Worm (Caenorhabditis elegans): Measurements from ENCODE around the gene gsp-1.

DNA sequence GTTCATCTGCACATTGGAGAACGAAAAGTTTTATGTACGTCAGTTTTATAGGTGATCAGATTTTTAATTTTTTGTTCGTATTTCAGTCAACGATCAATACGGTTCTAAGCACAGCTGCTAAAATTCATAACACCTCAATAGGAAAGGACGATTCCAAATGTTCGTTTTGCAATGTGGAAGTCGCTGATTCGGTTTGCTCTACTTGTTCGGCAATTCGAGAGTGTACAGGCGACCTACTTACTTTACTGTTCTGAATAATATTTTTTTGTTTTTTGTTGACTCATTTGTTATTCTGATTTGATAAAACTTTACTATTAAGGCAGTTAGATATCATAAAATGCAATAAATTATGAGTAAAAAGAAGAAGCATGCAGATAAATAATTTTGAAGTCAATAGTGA is 22.9 kb upstream of the gsp-1 start:
- no peak for TF ChIP-seq lin-13 (GFP tag; optimal IDR thresholded peaks at IDR 0.05)
- TF ChIP-seq mdl-1 (tag; optimal IDR thresholded peaks at IDR 0.05) = no peak
- no peak for TF ChIP-seq ces-1 (GFP tag; optimal IDR thresholded peaks at IDR 0.05)
- TF ChIP-seq egl-27 (tag; optimal IDR thresholded peaks at IDR 0.05) = no peak
- no peak for TF ChIP-seq tlp-1 (tag; optimal IDR thresholded peaks at IDR 0.05)
- TF ChIP-seq ama-1 (optimal IDR thresholded peaks at IDR 0.05) = no peak
- no peak for TF ChIP-seq lsy-2 (tag; optimal IDR thresholded peaks at IDR 0.05)
- TF ChIP-seq ztf-4 (tag; optimal IDR thresholded peaks at IDR 0.05) = no peak
- TF ChIP-seq pqm-1 (tag; optimal IDR thresholded peaks at IDR 0.05) = no peak
- no peak for TF ChIP-seq hpl-2 (GFP tag; optimal IDR thresholded peaks at IDR 0.05)
- TF ChIP-seq nhr-76 (tag; optimal IDR thresholded peaks at IDR 0.05) = no peak

Data from whole organism, L1 larva.